Worm (Caenorhabditis elegans) whole organism, L1 larva: ENCODE measurements around the gene H37A05.4.

ENCODE experiments used
- egl-27 ChIP-seq, 2 experiments: fragments of 150-350 bp in 1 of 2; sonication (generic microtip); optimal IDR thresholded peaks; 3 replicates each; lab custom pipeline; 2017 to 2018; ENCODE audit warnings: missing biosample characterization in 2 of 2, missing genetic modification characterization in 2 of 2, missing genetic modification reagents in 2 of 2
- elt-2 ChIP-seq: sonication (generic microtip); optimal IDR thresholded peaks from 2 replicates; lab custom pipeline; 2016; ENCODE audit warnings: missing genetic modification characterization, mild to moderate bottlenecking, inconsistent platforms, missing compliant biosample characterization, missing genetic modification reagents
- fkh-8 ChIP-seq: sonication (generic microtip); optimal IDR thresholded peaks from 2 replicates; lab custom pipeline; 2016; ENCODE audit warnings: mild to moderate bottlenecking, missing genetic modification characterization, missing compliant biosample characterization
- fos-1 ChIP-seq: fragments of 150-350 bp; optimal IDR thresholded peaks from 2 replicates; lab custom pipeline; 2014; ENCODE audit warnings: missing biosample characterization, missing genetic modification characterization
- nhr-76 ChIP-seq: sonication (generic microtip); optimal IDR thresholded peaks from 2 replicates; lab custom pipeline; 2017; ENCODE audit warnings: missing biosample characterization, missing genetic modification characterization
- nhr-77 ChIP-seq: fragments of 150-350 bp; optimal IDR thresholded peaks from 2 replicates; lab custom pipeline; 2014; ENCODE audit warnings: missing biosample characterization, missing genetic modification characterization
- pqm-1 ChIP-seq: sonication (generic microtip); optimal IDR thresholded peaks from 3 replicates; lab custom pipeline; 2017; ENCODE audit warnings: missing biosample characterization, missing genetic modification characterization
- snpc-4 ChIP-seq: fragments of 150-350 bp; optimal IDR thresholded peaks from 2 replicates; lab custom pipeline; 2014; ENCODE audit warnings: missing biosample characterization, missing genetic modification characterization
- sptf-1 ChIP-seq: fragments of 150-350 bp; optimal IDR thresholded peaks from 2 replicates; lab custom pipeline; 2014; ENCODE audit warnings: missing biosample characterization, missing genetic modification characterization
- tlp-1 ChIP-seq: fragments of 150-350 bp; optimal IDR thresholded peaks from 2 replicates; lab custom pipeline; 2014; ENCODE audit warnings: missing biosample characterization, missing genetic modification characterization
- unc-62 ChIP-seq: fragments of 150-350 bp; optimal IDR thresholded peaks from 2 replicates; lab custom pipeline; 2014; ENCODE audit warnings: missing biosample characterization, missing genetic modification reagents, missing genetic modification characterization

DNA sequence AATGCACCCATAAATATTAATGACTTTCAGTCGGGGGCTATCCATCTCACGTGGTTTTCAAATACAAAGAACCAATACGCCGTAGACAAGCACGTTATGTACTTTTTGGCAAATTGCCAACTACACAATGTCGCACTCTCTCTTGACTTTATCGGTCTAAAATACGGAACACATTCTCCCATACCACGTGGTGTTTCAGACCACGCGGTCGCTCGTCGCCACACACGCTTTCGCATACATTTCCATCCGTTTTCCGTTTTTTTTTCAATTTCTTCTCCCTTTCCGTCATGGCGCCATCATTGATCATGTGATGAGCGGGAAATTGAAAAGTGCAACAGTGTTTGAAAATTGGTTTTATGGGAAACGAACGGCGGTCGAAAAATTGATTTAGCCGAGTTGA, 9.0 kb upstream of the H37A05.4 start:
- TF ChIP-seq fos-1 (tag; lab: Kevin White, UChicago) (peak; percentile 17), fkh-8 (peak; percentile 72), nhr-76 (tag; lab: Kevin White, UChicago) (no peak), nhr-77 (no peak), snpc-4 (tag; lab: Kevin White, UChicago) (peak; percentile 48), pqm-1 (no peak), tlp-1 (tag; lab: Kevin White, UChicago) (no peak), elt-2 (peak; percentile 93), egl-27 (tag; optimal IDR thresholded peaks at IDR 0.05; lab: Kevin White, UChicago) (no peak), unc-62 (GFP tag; lab: Kevin White, UChicago) (no peak), sptf-1 (tag; lab: Kevin White, UChicago) (no peak)
